In the genomic region with DNA sequence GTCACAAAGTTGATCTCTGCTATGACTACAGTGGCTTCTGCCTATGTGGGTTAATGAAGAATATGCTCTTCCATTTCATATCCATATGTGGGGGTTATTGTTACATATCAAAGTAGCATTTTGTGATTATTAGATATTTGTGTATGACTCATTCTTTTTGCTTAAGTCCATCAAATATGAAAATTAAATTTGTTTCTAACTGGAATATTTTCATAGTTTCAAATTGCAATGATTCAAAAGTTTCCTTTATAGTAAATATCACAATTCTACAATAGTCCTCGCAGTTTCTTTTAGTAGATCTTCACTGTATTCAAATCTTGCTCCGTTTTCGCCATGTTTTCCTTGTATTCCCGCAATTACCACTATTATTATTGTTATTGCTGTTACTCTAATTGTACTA, we compare ENCODE assay signal across 1 fruit fly cellular context.
TF ChIP-seq lines count a peak whose summit lies in the region.

No protein-coding gene starts in this region.

TF ChIP-seq in whole organism, embryonic, 481 proteins besides CTCF, POLR2A, EP300 and RAD21 (continued from another document):
- TF ChIP-seq Sox102F (GFP tag; optimal IDR thresholded peaks at IDR 0.05; lab: Kevin White, UChicago) = peak; percentile 50
- TF ChIP-seq CG8089 (GFP tag; optimal IDR thresholded peaks at IDR 0.05; lab: Kevin White, UChicago) = no peak
- TF ChIP-seq lov (optimal IDR thresholded peaks at IDR 0.05; lab: Kevin White, UChicago) = no peak
- no peak for TF ChIP-seq lov (GFP tag; IDR thresholded peaks at IDR 0.05; lab: Robert Waterston, UW)
- TF ChIP-seq CG8924 (tag; optimal IDR thresholded peaks at IDR 0.05; lab: Kevin White, UChicago) = peak; percentile 13
- TF ChIP-seq schlank (tag; optimal IDR thresholded peaks at IDR 0.05; lab: Kevin White, UChicago) = no peak
- TF ChIP-seq tin (GFP tag; optimal IDR thresholded peaks at IDR 0.05; lab: Kevin White, UChicago) = no peak
- TF ChIP-seq Mes4 (GFP tag; optimal IDR thresholded peaks at IDR 0.05; lab: Kevin White, UChicago) = no peak
- peak; percentile 20 for TF ChIP-seq CG9727 (GFP tag; optimal IDR thresholded peaks at IDR 0.05; lab: Kevin White, UChicago)
- TF ChIP-seq sisA (GFP tag; IDR thresholded peaks at IDR 0.05; lab: Robert Waterston, UW) = peak; percentile 30; the same call in 1 of the 2 replicates
- TF ChIP-seq al (GFP tag; IDR thresholded peaks at IDR 0.05; lab: Robert Waterston, UW) = no peak
- TF ChIP-seq repo (GFP tag; optimal IDR thresholded peaks at IDR 0.05; lab: Kevin White, UChicago) = no peak
- no peak for TF ChIP-seq Mad (GFP tag; optimal IDR thresholded peaks at IDR 0.05; lab: Kevin White, UChicago)
- no peak for TF ChIP-seq Dbx (GFP tag; IDR thresholded peaks at IDR 0.05; lab: Robert Waterston, UW)
- TF ChIP-seq CG12659 (GFP tag; optimal IDR thresholded peaks at IDR 0.05; lab: Kevin White, UChicago) = no peak
- TF ChIP-seq esg (GFP tag; conservative IDR thresholded peaks at IDR 0.05; lab: Robert Waterston, UW) = no peak
- no peak for TF ChIP-seq CG1792 (GFP tag; optimal IDR thresholded peaks at IDR 0.05; lab: Kevin White, UChicago)
- TF ChIP-seq CG15073 (GFP tag; optimal IDR thresholded peaks at IDR 0.05; lab: Kevin White, UChicago) = no peak
- no peak for TF ChIP-seq CG11696 (GFP tag; IDR thresholded peaks at IDR 0.05; lab: Robert Waterston, UW)
- no peak for TF ChIP-seq ham (GFP tag; IDR thresholded peaks at IDR 0.05; lab: Robert Waterston, UW)
- no peak for TF ChIP-seq CG30431 (GFP tag; optimal IDR thresholded peaks at IDR 0.05; lab: Kevin White, UChicago)
- no peak for TF ChIP-seq ap (GFP tag; IDR thresholded peaks at IDR 0.05; lab: Robert Waterston, UW)
- peak; percentile 38 for TF ChIP-seq CG2712 (tag; optimal IDR thresholded peaks at IDR 0.05; lab: Kevin White, UChicago)
- TF ChIP-seq gt (GFP tag; IDR thresholded peaks at IDR 0.05; lab: Robert Waterston, UW) = no peak
- TF ChIP-seq fd102C (GFP tag; optimal IDR thresholded peaks at IDR 0.05; lab: Kevin White, UChicago) = no peak
- TF ChIP-seq CG7357 (GFP tag; IDR thresholded peaks at IDR 0.05; lab: Robert Waterston, UW) = no peak
- TF ChIP-seq Scr (GFP tag; IDR thresholded peaks at IDR 0.05; lab: Robert Waterston, UW; ENCODE audit: partially characterized antibody) = no peak
- 0 out of 2 replicates have a peak, but pooled peaks have one; percentile 15 for TF ChIP-seq CG1024 (GFP tag; IDR thresholded peaks at IDR 0.05; lab: Robert Waterston, UW)
- no peak for TF ChIP-seq wek (GFP tag; optimal IDR thresholded peaks at IDR 0.05; lab: Kevin White, UChicago)
- no peak for TF ChIP-seq mld (GFP tag; IDR thresholded peaks at IDR 0.05; lab: Robert Waterston, UW; ENCODE audit: partially characterized antibody)
- TF ChIP-seq ttk (GFP tag; IDR thresholded peaks at IDR 0.05; lab: Robert Waterston, UW) = peak; percentile 32; the same call in 1 of the 2 replicates
- TF ChIP-seq CG1529 (GFP tag; optimal IDR thresholded peaks at IDR 0.05; lab: Kevin White, UChicago) = no peak
- no peak for TF ChIP-seq CG7372 (GFP tag; IDR thresholded peaks at IDR 0.05; lab: Robert Waterston, UW)
- peak; percentile 30; the same call in 1 of the 2 replicates for TF ChIP-seq slbo (GFP tag; IDR thresholded peaks at IDR 0.05; lab: Robert Waterston, UW)
- TF ChIP-seq CG9215 (GFP tag; IDR thresholded peaks at IDR 0.05; lab: Robert Waterston, UW) = no peak
- TF ChIP-seq bsh (GFP tag; optimal IDR thresholded peaks at IDR 0.05; lab: Kevin White, UChicago) = peak; percentile 6 to 13
- TF ChIP-seq en (GFP tag; optimal IDR thresholded peaks at IDR 0.05; lab: Kevin White, UChicago) = no peak
- peak; percentile 45 for TF ChIP-seq CG13424 (tag; optimal IDR thresholded peaks at IDR 0.05; lab: Kevin White, UChicago)
- no peak for TF ChIP-seq Ets65A (GFP tag; lab: Kevin White, UChicago)
- TF ChIP-seq CG12219 (GFP tag; optimal IDR thresholded peaks at IDR 0.05; lab: Kevin White, UChicago) = no peak
- TF ChIP-seq Vsx1 (GFP tag; optimal IDR thresholded peaks at IDR 0.05; lab: Kevin White, UChicago) = no peak
- TF ChIP-seq Chrac-16 (GFP tag; optimal IDR thresholded peaks at IDR 0.05; lab: Kevin White, UChicago) = no peak
- TF ChIP-seq CG1602 (GFP tag; optimal IDR thresholded peaks at IDR 0.05; lab: Kevin White, UChicago) = no peak
- no peak for TF ChIP-seq Atf3 (GFP tag; optimal IDR thresholded peaks at IDR 0.05; lab: Kevin White, UChicago)
- no peak for TF ChIP-seq seq (GFP tag; IDR thresholded peaks at IDR 0.05; lab: Robert Waterston, UW)
- TF ChIP-seq CG10543 (GFP tag; optimal IDR thresholded peaks at IDR 0.05; lab: Kevin White, UChicago) = no peak
